Worm (Caenorhabditis elegans): ENCODE measurements around the gene Y105C5A.13.

DNA sequence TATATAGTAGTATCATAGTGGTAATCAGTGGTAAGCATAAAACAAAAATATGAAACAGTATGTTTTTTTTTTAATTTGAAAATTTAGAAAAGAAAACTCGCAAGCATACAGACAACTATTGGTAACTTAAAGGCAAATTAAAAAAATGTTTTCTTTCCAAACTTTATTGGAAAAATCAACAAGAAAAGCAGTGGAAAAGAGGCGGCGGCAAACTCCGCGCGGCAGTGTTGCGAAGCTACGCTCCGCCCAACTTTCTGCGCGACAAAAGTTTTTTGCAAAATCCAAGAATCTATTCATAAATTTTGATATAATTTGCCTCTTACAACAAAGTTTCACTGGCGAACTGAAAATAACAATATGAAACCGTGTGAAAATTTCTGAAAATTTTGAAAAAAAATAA is 43.5 kb downstream of the Y105C5A.13 start:
- no peak for TF ChIP-seq ceh-39 (tag; optimal IDR thresholded peaks at IDR 0.05)
- no peak for TF ChIP-seq ces-1 (GFP tag; optimal IDR thresholded peaks at IDR 0.05)
- TF ChIP-seq unc-62 (GFP tag; optimal IDR thresholded peaks at IDR 0.05), result no peak
- no peak for TF ChIP-seq nhr-76 (tag; optimal IDR thresholded peaks at IDR 0.05)
- no peak for TF ChIP-seq M03D4.4 (tag; optimal IDR thresholded peaks at IDR 0.05)

All from whole organism, mixed stage, embryonic.